3 worm cellular contexts compared by ENCODE assay signal in the genomic region with DNA sequence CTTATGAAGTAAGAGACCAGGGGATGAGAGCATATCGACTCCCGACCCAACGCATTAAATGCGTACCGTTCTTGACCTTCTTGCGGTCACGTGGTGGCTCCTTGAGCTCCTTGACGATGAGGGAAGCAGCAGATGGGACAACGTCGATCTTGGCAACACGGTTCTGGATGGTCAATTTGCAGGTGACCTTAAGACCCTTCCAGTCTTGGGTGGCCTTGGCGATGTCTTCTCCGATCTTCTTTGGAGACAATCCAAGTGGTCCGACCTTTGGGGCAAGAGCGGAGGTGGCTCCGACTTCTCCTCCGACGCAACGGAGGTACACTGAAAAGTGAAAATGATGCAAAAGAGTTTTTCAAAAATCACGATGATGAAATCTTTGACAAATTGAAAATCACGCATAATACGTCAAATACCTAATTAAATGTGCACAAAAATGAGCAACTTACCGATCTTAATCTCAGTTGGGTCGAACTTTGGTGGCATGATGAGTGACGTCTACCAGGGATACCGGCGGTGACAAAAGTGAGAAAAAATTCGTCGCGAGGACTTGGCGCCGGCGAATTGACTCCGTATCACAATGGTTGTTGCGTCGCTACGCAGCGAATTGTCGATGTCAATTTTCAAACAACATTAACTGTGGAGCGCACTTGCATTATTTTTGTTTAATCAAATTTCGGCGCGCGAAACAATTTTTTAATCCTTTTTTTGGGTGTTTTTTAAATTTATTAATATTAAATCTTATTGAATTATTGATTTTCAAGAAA.
TF ChIP-seq lines count a peak whose summit lies in the region.

Gene rpl-12, minus strand, starts transcription at position 574 of the 764 bp plus-strand sequence.

TF ChIP-seq in whole organism, L1 larva, 84 proteins besides CTCF, POLR2A, EP300 and RAD21 (continued from another document and continues in another):
- TF ChIP-seq snpc-4 (tag; optimal IDR thresholded peaks at IDR 0.05; lab: Kevin White, UChicago) (peak; percentile 92), ceh-82 (tag; optimal IDR thresholded peaks at IDR 0.05; lab: Kevin White, UChicago) (peak; percentile 98 to 100 (median 99)), nhr-47 (tag; optimal IDR thresholded peaks at IDR 0.05; lab: Kevin White, UChicago) (peak; percentile 99), ztf-4 (tag; optimal IDR thresholded peaks at IDR 0.05; lab: Kevin White, UChicago) (peak; percentile 98), ets-5 (GFP tag; IDR thresholded peaks at IDR 0.05; lab: Robert Waterston, UW) (0 out of 2 replicates have a peak, but pooled peaks have one; percentile 78), nhr-28 (tag; optimal IDR thresholded peaks at IDR 0.05; lab: Kevin White, UChicago) (peak; percentile 36), pag-3 (tag; optimal IDR thresholded peaks at IDR 0.05; lab: Kevin White, UChicago; ENCODE audit: borderline replicate concordance, insufficient read depth) (no peak), jun-1 (tag; optimal IDR thresholded peaks at IDR 0.05; lab: Kevin White, UChicago) (peak; percentile 98), pqm-1 (tag; optimal IDR thresholded peaks at IDR 0.05; lab: Kevin White, UChicago) (no peak), mdl-1 (tag; optimal IDR thresholded peaks at IDR 0.05; lab: Kevin White, UChicago) (peak; percentile 2 to 98), irx-1 (tag; optimal IDR thresholded peaks at IDR 0.05; lab: Kevin White, UChicago) (peak; percentile 99), ceh-90 (tag; optimal IDR thresholded peaks at IDR 0.05; lab: Kevin White, UChicago) (peak; percentile 71), nhr-90 (tag; optimal IDR thresholded peaks at IDR 0.05; lab: Kevin White, UChicago; ENCODE audit: poor library complexity) (peak; percentile 99), hpl-2 (GFP tag; optimal IDR thresholded peaks at IDR 0.05; lab: Kevin White, UChicago) (peak; percentile 93), vab-15 (tag; optimal IDR thresholded peaks at IDR 0.05; lab: Kevin White, UChicago) (peak; percentile 97), lir-3 (tag; optimal IDR thresholded peaks at IDR 0.05; lab: Kevin White, UChicago; ENCODE audit: poor library complexity) (peak; percentile 95), rnt-1 (tag; optimal IDR thresholded peaks at IDR 0.05; lab: Kevin White, UChicago) (peak; percentile 98), lin-15B (tag; optimal IDR thresholded peaks at IDR 0.05; lab: Kevin White, UChicago) (peak; percentile 100), F16B12.6 (tag; optimal IDR thresholded peaks at IDR 0.05; lab: Kevin White, UChicago) (peak; percentile 79), egl-13 (tag; optimal IDR thresholded peaks at IDR 0.05; lab: Kevin White, UChicago) (peak; percentile 97), snu-23 (GFP tag; optimal IDR thresholded peaks at IDR 0.05; lab: Kevin White, UChicago) (peak; percentile 100), unc-62 (GFP tag; optimal IDR thresholded peaks at IDR 0.05; lab: Kevin White, UChicago) (peak; percentile 21), unc-130 (tag; optimal IDR thresholded peaks at IDR 0.05; lab: Kevin White, UChicago) (peak; percentile 100), ceh-63 (GFP tag; optimal IDR thresholded peaks at IDR 0.05; lab: Kevin White, UChicago) (peak; percentile 77), lin-35 (GFP tag; optimal IDR thresholded peaks at IDR 0.05; lab: Kevin White, UChicago) (peak; percentile 98 to 99), nhr-237 (tag; optimal IDR thresholded peaks at IDR 0.05; lab: Kevin White, UChicago) (peak; percentile 96), blmp-1 (tag; optimal IDR thresholded peaks at IDR 0.05; lab: Kevin White, UChicago) (peak; percentile 83), sptf-1 (tag; optimal IDR thresholded peaks at IDR 0.05; lab: Kevin White, UChicago) (no peak), isw-1 (GFP tag; IDR thresholded peaks at IDR 0.05; lab: Robert Waterston, UW) (peak; percentile 99), hlh-17 (GFP tag; optimal IDR thresholded peaks at IDR 0.05; lab: Kevin White, UChicago; ENCODE audit: borderline replicate concordance) (no peak), elt-2 (tag; optimal IDR thresholded peaks at IDR 0.05; lab: Kevin White, UChicago) (peak; percentile 90), C04F5.9 (tag; optimal IDR thresholded peaks at IDR 0.05; lab: Kevin White, UChicago) (peak; percentile 97), alr-1 (tag; optimal IDR thresholded peaks at IDR 0.05; lab: Kevin White, UChicago; ENCODE audit: borderline replicate concordance) (peak; percentile 46), elt-3 (tag; optimal IDR thresholded peaks at IDR 0.05; lab: Kevin White, UChicago) (peak; percentile 86 to 99 (median 98)), efl-1 (optimal IDR thresholded peaks at IDR 0.05; lab: Kevin White, UChicago) (peak; percentile 98), efl-1 (GFP tag; optimal IDR thresholded peaks at IDR 0.05 in 1 of 2; lab: Kevin White, UChicago) (peak; percentile 93 to 100), lin-39 (tag; optimal IDR thresholded peaks at IDR 0.05; lab: Kevin White, UChicago) (peak; percentile 99), egl-27 (tag; optimal IDR thresholded peaks at IDR 0.05; lab: Kevin White, UChicago) (peak; percentile 72 to 87)

TF ChIP-seq in whole organism, L3 larva, 47 proteins besides CTCF, POLR2A, EP300 and RAD21 (continued from another document):
- peak; percentile 96 for TF ChIP-seq skn-1 (tag; optimal IDR thresholded peaks at IDR 0.05; lab: Kevin White, UChicago)
- TF ChIP-seq aly-2 (tag; optimal IDR thresholded peaks at IDR 0.05; lab: Kevin White, UChicago) = peak; percentile 71
- TF ChIP-seq zag-1 (tag; optimal IDR thresholded peaks at IDR 0.05; lab: Kevin White, UChicago) = peak; percentile 67
- no peak for TF ChIP-seq ceh-9 (tag; optimal IDR thresholded peaks at IDR 0.05; lab: Kevin White, UChicago)
- TF ChIP-seq pqm-1 (tag; optimal IDR thresholded peaks at IDR 0.05; lab: Kevin White, UChicago) = peak; percentile 90
- peak in 2 of 3 experiments; percentile 85 to 91 for TF ChIP-seq elt-3 (tag; optimal IDR thresholded peaks at IDR 0.05; lab: Kevin White, UChicago)
- peak; percentile 100 for TF ChIP-seq nhr-23 (tag; optimal IDR thresholded peaks at IDR 0.05; lab: Kevin White, UChicago)
- TF ChIP-seq lin-39 (tag; optimal IDR thresholded peaks at IDR 0.05; lab: Kevin White, UChicago) = peak; percentile 100
- peak; percentile 100 for TF ChIP-seq lin-15B (tag; optimal IDR thresholded peaks at IDR 0.05; lab: Kevin White, UChicago)
- TF ChIP-seq fos-1 (tag; optimal IDR thresholded peaks at IDR 0.05; lab: Kevin White, UChicago) = peak; percentile 75
- TF ChIP-seq eor-1 (tag; optimal IDR thresholded peaks at IDR 0.05; lab: Kevin White, UChicago) = no peak
- peak; percentile 86 for TF ChIP-seq elt-1 (tag; optimal IDR thresholded peaks at IDR 0.05; lab: Kevin White, UChicago)
- TF ChIP-seq nhr-237 (tag; optimal IDR thresholded peaks at IDR 0.05; lab: Kevin White, UChicago) = no peak
- TF ChIP-seq nfya-1 (tag; optimal IDR thresholded peaks at IDR 0.05; lab: Kevin White, UChicago; ENCODE audit: insufficient read depth) = peak; percentile 98
- TF ChIP-seq unc-39 (tag; optimal IDR thresholded peaks at IDR 0.05; lab: Kevin White, UChicago) = no peak
- peak; percentile 9 for TF ChIP-seq mdl-1 (tag; optimal IDR thresholded peaks at IDR 0.05; lab: Kevin White, UChicago)
- peak; percentile 91 for TF ChIP-seq R02D3.7 (tag; optimal IDR thresholded peaks at IDR 0.05; lab: Kevin White, UChicago)
- TF ChIP-seq egl-27 (tag; optimal IDR thresholded peaks at IDR 0.05; lab: Kevin White, UChicago) = peak; percentile 88
- TF ChIP-seq jun-1 (tag; optimal IDR thresholded peaks at IDR 0.05; lab: Kevin White, UChicago) = peak; percentile 98
- peak; percentile 90 for TF ChIP-seq ztf-4 (tag; optimal IDR thresholded peaks at IDR 0.05; lab: Kevin White, UChicago)
- peak; percentile 99 for TF ChIP-seq fkh-10 (GFP tag; optimal IDR thresholded peaks at IDR 0.05; lab: Kevin White, UChicago)
- TF ChIP-seq ceh-82 (tag; optimal IDR thresholded peaks at IDR 0.05; lab: Kevin White, UChicago) = peak; percentile 89
- TF ChIP-seq fkh-2 (tag; optimal IDR thresholded peaks at IDR 0.05; lab: Kevin White, UChicago) = peak; percentile 69
- peak; percentile 91 for TF ChIP-seq hmg-11 (tag; optimal IDR thresholded peaks at IDR 0.05; lab: Kevin White, UChicago)
- peak; percentile 99 for TF ChIP-seq egl-5 (tag; optimal IDR thresholded peaks at IDR 0.05; lab: Kevin White, UChicago)
- TF ChIP-seq nhr-28 (tag; optimal IDR thresholded peaks at IDR 0.05; lab: Kevin White, UChicago) = peak; percentile 79
- peak; percentile 72 for TF ChIP-seq nhr-76 (tag; optimal IDR thresholded peaks at IDR 0.05; lab: Kevin White, UChicago)
- peak; percentile 92 for TF ChIP-seq ceh-28 (tag; optimal IDR thresholded peaks at IDR 0.05; lab: Kevin White, UChicago)
- peak; percentile 83 for TF ChIP-seq ama-1 (optimal IDR thresholded peaks at IDR 0.05; lab: Kevin White, UChicago)
- peak; percentile 96 for TF ChIP-seq tbx-2 (tag; optimal IDR thresholded peaks at IDR 0.05; lab: Kevin White, UChicago)

TF ChIP-seq in whole organism, young adult, 124 proteins besides CTCF, POLR2A, EP300 and RAD21 (continued from another document and continues in another):
- peak; percentile 96 for TF ChIP-seq madf-3 (GFP tag; IDR thresholded peaks at IDR 0.05; lab: Robert Waterston, UW)
- TF ChIP-seq nfyb-1 (GFP tag; IDR thresholded peaks at IDR 0.05; lab: Robert Waterston, UW) = peak; percentile 98
- peak; percentile 87 for TF ChIP-seq cebp-1 (GFP tag; IDR thresholded peaks at IDR 0.05; lab: Robert Waterston, UW)
- TF ChIP-seq cebp-1 (tag; optimal IDR thresholded peaks at IDR 0.05; lab: Kevin White, UChicago) = peak; percentile 96
- TF ChIP-seq mxl-1 (tag; optimal IDR thresholded peaks at IDR 0.05; lab: Kevin White, UChicago) = no peak
- TF ChIP-seq athp-1 (tag; optimal IDR thresholded peaks at IDR 0.05; lab: Kevin White, UChicago) = peak; percentile 97
- TF ChIP-seq hlh-12 (tag; optimal IDR thresholded peaks at IDR 0.05; lab: Kevin White, UChicago) = no peak
- peak; percentile 40 for TF ChIP-seq B0261.1 (tag; optimal IDR thresholded peaks at IDR 0.05; lab: Kevin White, UChicago)
- TF ChIP-seq ztf-18 (tag; optimal IDR thresholded peaks at IDR 0.05; lab: Kevin White, UChicago) = peak; percentile 69
- peak; percentile 96 for TF ChIP-seq repo-1 (tag; optimal IDR thresholded peaks at IDR 0.05; lab: Kevin White, UChicago)
- peak; percentile 100 for TF ChIP-seq mcd-1 (GFP tag; IDR thresholded peaks at IDR 0.05; lab: Robert Waterston, UW)
- TF ChIP-seq mel-28 (tag; optimal IDR thresholded peaks at IDR 0.05; lab: Kevin White, UChicago; ENCODE audit: borderline replicate concordance) = peak; percentile 83
- peak; percentile 97 for TF ChIP-seq K11D2.4 (GFP tag; IDR thresholded peaks at IDR 0.05; lab: Robert Waterston, UW)
- peak; percentile 17 for TF ChIP-seq lsy-27 (tag; optimal IDR thresholded peaks at IDR 0.05; lab: Kevin White, UChicago; ENCODE audit: borderline replicate concordance, insufficient read depth)
- TF ChIP-seq lag-1 (GFP tag; IDR thresholded peaks at IDR 0.05; lab: Robert Waterston, UW) = no peak
- TF ChIP-seq zim-3 (tag; optimal IDR thresholded peaks at IDR 0.05; lab: Kevin White, UChicago) = peak; percentile 55
- TF ChIP-seq nfya-2 (GFP tag; IDR thresholded peaks at IDR 0.05; lab: Robert Waterston, UW) = no peak
- TF ChIP-seq nhr-179 (tag; optimal IDR thresholded peaks at IDR 0.05; lab: Kevin White, UChicago) = no peak
- peak; percentile 92 for TF ChIP-seq F49E8.2 (tag; optimal IDR thresholded peaks at IDR 0.05; lab: Kevin White, UChicago; ENCODE audit: insufficient read depth)
- TF ChIP-seq Y56A3A.18 (GFP tag; IDR thresholded peaks at IDR 0.05; lab: Robert Waterston, UW) = peak; percentile 95
- peak; percentile 86 for TF ChIP-seq lsl-1 (GFP tag; optimal IDR thresholded peaks at IDR 0.05; lab: Kevin White, UChicago)
- peak; percentile 97 for TF ChIP-seq hmg-1.2 (GFP tag; IDR thresholded peaks at IDR 0.05; lab: Robert Waterston, UW)
- no peak for TF ChIP-seq hlh-26 (GFP tag; conservative IDR thresholded peaks at IDR 0.05; lab: Robert Waterston, UW)
- peak; percentile 28 for TF ChIP-seq ets-4 (GFP tag; optimal IDR thresholded peaks at IDR 0.05; lab: Kevin White, UChicago)
- peak; percentile 97 for TF ChIP-seq C17E4.6 (GFP tag; IDR thresholded peaks at IDR 0.05; lab: Robert Waterston, UW)
- peak; percentile 71 for TF ChIP-seq F10E7.11 (tag; optimal IDR thresholded peaks at IDR 0.05; lab: Kevin White, UChicago)
- no peak for TF ChIP-seq ccch-3 (GFP tag; optimal IDR thresholded peaks at IDR 0.05; lab: Kevin White, UChicago)
- no peak for TF ChIP-seq dpff-1 (tag; optimal IDR thresholded peaks at IDR 0.05; lab: Kevin White, UChicago)
- peak; percentile 59 for TF ChIP-seq ceh-79 (tag; optimal IDR thresholded peaks at IDR 0.05; lab: Kevin White, UChicago)
- TF ChIP-seq tbx-9 (tag; optimal IDR thresholded peaks at IDR 0.05; lab: Kevin White, UChicago; ENCODE audit: borderline replicate concordance) = no peak
- TF ChIP-seq ceh-100 (GFP tag; IDR thresholded peaks at IDR 0.05; lab: Robert Waterston, UW) = peak; percentile 87
- peak; percentile 85 for TF ChIP-seq B0019.2 (GFP tag; conservative IDR thresholded peaks at IDR 0.05; lab: Robert Waterston, UW)
- peak; percentile 51 for TF ChIP-seq lin-26 (GFP tag; IDR thresholded peaks at IDR 0.05; lab: Robert Waterston, UW)
- TF ChIP-seq die-1 (tag; optimal IDR thresholded peaks at IDR 0.05; lab: Kevin White, UChicago) = peak; percentile 56
- peak; percentile 93 for TF ChIP-seq F22D6.2 (tag; optimal IDR thresholded peaks at IDR 0.05; lab: Kevin White, UChicago)
- TF ChIP-seq ceh-91 (GFP tag; IDR thresholded peaks at IDR 0.05; lab: Robert Waterston, UW) = peak; percentile 95
- TF ChIP-seq ztf-22 (GFP tag; optimal IDR thresholded peaks at IDR 0.05; lab: Kevin White, UChicago) = peak; percentile 78
- no peak; the same call in 1 of the 2 replicates for TF ChIP-seq egl-18 (GFP tag; IDR thresholded peaks at IDR 0.05; lab: Robert Waterston, UW)
- TF ChIP-seq ztf-26 (tag; optimal IDR thresholded peaks at IDR 0.05; lab: Kevin White, UChicago) = peak; percentile 97
- peak; percentile 97 for TF ChIP-seq K12H6.12 (tag; optimal IDR thresholded peaks at IDR 0.05; lab: Kevin White, UChicago)
- peak; percentile 91 for TF ChIP-seq Y67H2A.10 (GFP tag; conservative IDR thresholded peaks at IDR 0.05; lab: Robert Waterston, UW)
- peak; percentile 91 for TF ChIP-seq nhr-80 (tag; optimal IDR thresholded peaks at IDR 0.05; lab: Kevin White, UChicago)
- peak; percentile 20 for TF ChIP-seq let-526 (GFP tag; IDR thresholded peaks at IDR 0.05; lab: Robert Waterston, UW)
- 0 out of 2 replicates have a peak, but pooled peaks have one; percentile 11 for TF ChIP-seq F37B4.10 (GFP tag; IDR thresholded peaks at IDR 0.05; lab: Robert Waterston, UW)
- peak; percentile 7 for TF ChIP-seq nhr-27 (tag; optimal IDR thresholded peaks at IDR 0.05; lab: Kevin White, UChicago)
- peak; percentile 77; the same call in 1 of the 2 replicates for TF ChIP-seq sea-2 (GFP tag; IDR thresholded peaks at IDR 0.05; lab: Robert Waterston, UW)
- peak; percentile 86 for TF ChIP-seq madf-8 (GFP tag; conservative IDR thresholded peaks at IDR 0.05; lab: Robert Waterston, UW)
- TF ChIP-seq unc-130 (GFP tag; optimal IDR thresholded peaks at IDR 0.05; lab: Kevin White, UChicago) = peak; percentile 94
- no peak for TF ChIP-seq rpc-1 (optimal IDR thresholded peaks at IDR 0.05; lab: Kevin White, UChicago)
- no peak for TF ChIP-seq rpc-1 (tag; optimal IDR thresholded peaks at IDR 0.05; lab: Kevin White, UChicago)
- peak; percentile 91 for TF ChIP-seq attf-6 (GFP tag; IDR thresholded peaks at IDR 0.05; lab: Robert Waterston, UW)
- TF ChIP-seq ceh-58 (GFP tag; IDR thresholded peaks at IDR 0.05; lab: Robert Waterston, UW) = no peak
- peak; percentile 89 to 96 for TF ChIP-seq let-607 (tag; optimal IDR thresholded peaks at IDR 0.05; lab: Kevin White, UChicago)
- peak; percentile 73 to 99 (median 85) for TF ChIP-seq lin-35 (GFP tag; optimal IDR thresholded peaks at IDR 0.05; lab: Kevin White, UChicago)
- peak; percentile 99 for TF ChIP-seq dox-1 (GFP tag; IDR thresholded peaks at IDR 0.05; lab: Robert Waterston, UW)
- peak; percentile 94 for TF ChIP-seq D2030.7 (GFP tag; IDR thresholded peaks at IDR 0.05; lab: Robert Waterston, UW)
- TF ChIP-seq F52B5.7 (tag; optimal IDR thresholded peaks at IDR 0.05; lab: Kevin White, UChicago) = peak; percentile 66
- peak; percentile 80; the same call in 1 of the 2 replicates for TF ChIP-seq ztf-28 (GFP tag; IDR thresholded peaks at IDR 0.05; lab: Robert Waterston, UW)
- TF ChIP-seq pha-4 (tag; optimal IDR thresholded peaks at IDR 0.05; lab: Kevin White, UChicago) = peak; percentile 94
- TF ChIP-seq madf-6 (GFP tag; IDR thresholded peaks at IDR 0.05; lab: Robert Waterston, UW) = peak; percentile 95
